Worm (Caenorhabditis elegans) whole organism, early embryonic: Measurements from ENCODE around the gene F12E12.2.

Experiments used
- ama-1 ChIP-seq: fragments of 150-350 bp; optimal IDR thresholded peaks from 2 replicates; lab custom pipeline; 2014
- ceh-36 ChIP-seq: sonication (generic microtip); optimal IDR thresholded peaks from 2 replicates; lab custom pipeline; 2016; ENCODE audit warnings: missing genetic modification characterization, inconsistent platforms, missing compliant biosample characterization

ce11 chrII:3788356-3788962 is 48.7 kb downstream of the F12E12.2 start:
- TF ChIP-seq ama-1 (lab: Kevin White, UChicago) (no peak), ceh-36 (tag; lab: Kevin White, UChicago) (no peak)
